Fruit fly (Drosophila melanogaster): ENCODE data around the gene aurA.

DNA sequence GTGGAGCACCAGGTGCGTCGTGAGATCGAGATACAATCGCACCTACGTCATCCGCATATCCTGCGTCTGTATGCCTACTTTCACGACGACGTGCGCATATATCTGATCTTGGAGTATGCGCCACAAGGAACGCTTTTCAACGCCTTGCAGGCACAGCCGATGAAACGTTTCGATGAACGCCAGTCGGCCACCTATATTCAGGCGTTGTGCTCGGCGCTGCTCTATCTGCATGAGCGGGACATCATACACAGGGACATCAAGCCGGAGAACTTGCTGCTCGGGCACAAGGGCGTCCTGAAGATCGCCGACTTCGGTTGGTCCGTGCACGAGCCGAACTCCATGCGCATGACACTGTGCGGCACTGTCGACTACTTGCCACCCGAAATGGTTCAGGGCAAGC, 1.1 kb downstream of the aurA start:
- no peak for TF ChIP-seq br (GFP tag; optimal IDR thresholded peaks at IDR 0.05)
- no peak for TF ChIP-seq CG9705 (GFP tag; optimal IDR thresholded peaks at IDR 0.05)
- TF ChIP-seq psq (GFP tag; optimal IDR thresholded peaks at IDR 0.05) = no peak
- no peak for TF ChIP-seq CG32264 (GFP tag; optimal IDR thresholded peaks at IDR 0.05)

All from whole organism, wandering third instar larva.